Worm (Caenorhabditis elegans): ENCODE data around the gene F36H9.7.

DNA sequence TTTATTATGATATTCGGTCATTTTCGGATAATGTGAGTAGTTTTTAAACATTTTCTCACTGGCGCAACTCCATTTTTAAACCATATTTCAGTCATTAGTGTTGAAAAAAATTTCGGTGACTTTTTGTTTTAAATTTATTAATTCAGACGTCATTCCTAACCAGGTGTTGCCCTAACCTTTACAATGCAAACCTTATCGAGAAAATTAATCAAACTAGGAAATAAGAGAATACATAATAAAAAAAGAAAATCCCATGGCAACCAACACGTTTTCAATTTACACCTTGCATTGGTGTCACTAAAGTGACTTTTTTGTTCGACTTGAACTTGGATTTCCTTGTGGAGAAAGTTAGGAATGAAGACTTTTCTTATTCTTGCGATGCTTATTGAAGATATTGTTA, 13.4 kb upstream of the F36H9.7 start, which contains the start of gene F36H9.2:
- TF ChIP-seq ztf-28 (GFP tag; IDR thresholded peaks at IDR 0.05) = no peak
- TF ChIP-seq nfya-1 (tag; optimal IDR thresholded peaks at IDR 0.05; ENCODE audit: borderline replicate concordance, insufficient read depth) = no peak
- TF ChIP-seq ztf-3 (GFP tag; optimal IDR thresholded peaks at IDR 0.05) = no peak
- TF ChIP-seq aptf-3 (GFP tag; IDR thresholded peaks at IDR 0.05) = no peak
- no peak for TF ChIP-seq ama-1 (optimal IDR thresholded peaks at IDR 0.05)
- TF ChIP-seq ama-1 (GFP tag; optimal IDR thresholded peaks at IDR 0.05) = no peak
- no peak for TF ChIP-seq dpl-1 (GFP tag; optimal IDR thresholded peaks at IDR 0.05)

Data from whole organism, young adult.